Worm (Caenorhabditis elegans) whole organism, L4/young adult: Measurements from ENCODE around the gene nfki-1.

Source experiments
- W03F9.2 ChIP-seq: fragments of 150-350 bp; optimal IDR thresholded peaks from 2 replicates; lab custom pipeline; 2014; ENCODE audit warnings: missing biosample characterization, missing genetic modification characterization
- dao-5 ChIP-seq: sonication (generic microtip); optimal IDR thresholded peaks from 2 replicates; lab custom pipeline; 2016; ENCODE audit warnings: missing genotype, missing genetic modification characterization, moderate library complexity, missing compliant biosample characterization
- him-1 ChIP-seq: sonication (generic microtip); optimal IDR thresholded peaks from 2 replicates; lab custom pipeline; 2016; ENCODE audit warnings: missing genotype, missing genetic modification reagents, missing genetic modification characterization, missing compliant biosample characterization

nfki-1 gene

ce11 chrX:15382914-15383313 lies 27.9 kb downstream of the nfki-1 start:
- TF ChIP-seq him-1 (no peak), dao-5 (tag; lab: Kevin White, UChicago) (no peak), W03F9.2 (tag; lab: Kevin White, UChicago) (no peak)

ce11 chrX:15384090-15384624 lies 29.1 kb downstream of the nfki-1 start:
- TF ChIP-seq him-1 (no peak), dao-5 (tag; lab: Kevin White, UChicago) (no peak), W03F9.2 (tag; lab: Kevin White, UChicago) (no peak)

ce11 chrX:15385379-15385778 lies 30.3 kb downstream of the nfki-1 start:
- TF ChIP-seq W03F9.2 (tag; lab: Kevin White, UChicago), result no peak

DNA sequence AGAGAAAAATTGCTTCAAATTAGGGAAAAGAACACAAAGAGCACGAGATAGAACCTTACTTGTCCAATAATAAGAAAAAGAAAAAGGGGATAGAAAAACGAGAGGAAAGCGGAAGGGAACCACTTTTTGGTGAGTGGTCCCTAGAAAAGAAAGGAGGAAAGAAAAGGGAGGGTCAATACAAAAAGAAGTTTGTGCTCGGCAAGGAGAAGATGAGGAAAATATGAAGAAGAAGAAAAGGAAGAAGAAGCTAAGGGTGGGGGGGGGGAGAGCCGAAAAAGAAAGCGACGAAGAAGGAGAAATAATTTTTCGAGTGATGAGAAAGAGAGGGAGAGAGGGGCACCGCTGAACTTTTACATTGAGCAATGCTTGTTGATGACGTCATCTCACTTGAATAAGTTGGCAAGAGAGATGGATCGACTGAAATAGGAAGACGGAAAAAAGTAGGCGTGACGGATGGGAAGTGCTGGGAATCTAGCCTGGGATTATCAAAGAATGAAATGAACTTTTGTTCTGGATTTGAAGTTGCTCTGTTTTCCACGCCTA lies 30.8 kb downstream of the nfki-1 start:
- TF ChIP-seq W03F9.2 (tag; lab: Kevin White, UChicago) (no peak), him-1 (peak; percentile 71), dao-5 (tag; lab: Kevin White, UChicago) (no peak)

DNA sequence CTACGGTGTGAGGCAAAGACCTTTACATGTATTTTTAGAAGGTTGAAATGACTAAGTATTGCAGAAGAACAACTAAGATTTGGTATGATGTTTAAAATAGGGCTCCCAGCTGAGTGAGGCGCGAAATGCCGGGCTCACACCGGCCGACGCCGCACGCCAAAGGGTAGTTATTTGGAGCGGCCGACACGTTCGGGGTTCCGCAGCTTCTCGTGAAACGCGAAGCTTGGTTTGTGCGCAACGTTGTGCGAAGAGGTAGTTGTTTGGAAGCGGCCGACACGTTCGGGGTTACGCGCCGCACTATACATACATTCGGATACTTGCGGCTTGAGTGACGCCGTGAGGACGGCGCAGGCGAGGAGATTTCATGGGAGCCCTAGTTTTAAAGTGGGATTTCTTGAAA lies 33.2 kb downstream of the nfki-1 start:
- TF ChIP-seq W03F9.2 (tag; lab: Kevin White, UChicago) (no peak), him-1 (no peak), dao-5 (tag; lab: Kevin White, UChicago) (no peak)

DNA sequence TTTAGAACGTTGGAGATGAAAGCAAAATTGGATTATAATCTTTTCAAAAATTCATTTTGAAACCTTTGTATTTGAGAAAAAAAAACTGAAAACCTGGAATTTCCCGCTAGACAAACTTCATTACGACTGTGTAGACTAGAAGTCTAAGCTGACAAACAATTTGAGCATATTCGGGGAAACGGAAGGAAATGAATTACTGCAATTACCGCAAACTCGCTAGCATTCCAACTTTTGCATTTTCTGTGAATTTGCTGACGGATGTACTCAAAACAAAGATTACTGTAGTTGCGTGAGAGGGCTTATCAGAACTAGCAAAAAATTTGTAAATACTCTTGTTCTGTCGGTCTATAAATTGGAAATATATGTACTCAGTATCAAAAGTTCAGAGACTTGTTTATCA lies 34.8 kb downstream of the nfki-1 start:
- TF ChIP-seq him-1, result no peak
- TF ChIP-seq W03F9.2 (tag; lab: Kevin White, UChicago), result no peak
- no peak for TF ChIP-seq dao-5 (tag; lab: Kevin White, UChicago)

DNA sequence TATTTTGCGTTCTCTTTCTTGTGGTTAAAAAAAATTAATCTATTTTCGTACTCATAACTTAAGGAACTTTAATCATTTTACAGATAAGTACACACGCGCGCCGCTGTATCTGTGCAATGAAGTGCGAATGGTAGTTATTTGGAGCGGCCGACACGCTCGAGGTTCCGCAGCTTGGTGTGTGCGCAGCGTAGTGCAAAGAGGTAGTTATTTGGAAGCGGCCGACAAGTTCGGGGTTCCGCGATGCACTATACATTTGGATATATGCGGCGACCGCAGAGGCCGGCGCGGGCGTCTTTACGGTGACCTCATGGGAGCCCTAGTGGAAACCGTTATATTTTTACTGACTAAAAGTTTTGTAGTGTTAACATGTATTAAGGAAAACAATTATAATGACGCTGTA lies 37.6 kb downstream of the nfki-1 start:
- TF ChIP-seq W03F9.2 (tag; lab: Kevin White, UChicago), result no peak
- no peak for TF ChIP-seq dao-5 (tag; lab: Kevin White, UChicago)
- TF ChIP-seq him-1, result no peak

ce11 chrX:15395723-15396122 lies 40.7 kb downstream of the nfki-1 start:
- no peak for TF ChIP-seq W03F9.2 (tag; lab: Kevin White, UChicago)
- TF ChIP-seq dao-5 (tag; lab: Kevin White, UChicago), result no peak
- peak; percentile 46 for TF ChIP-seq him-1

DNA sequence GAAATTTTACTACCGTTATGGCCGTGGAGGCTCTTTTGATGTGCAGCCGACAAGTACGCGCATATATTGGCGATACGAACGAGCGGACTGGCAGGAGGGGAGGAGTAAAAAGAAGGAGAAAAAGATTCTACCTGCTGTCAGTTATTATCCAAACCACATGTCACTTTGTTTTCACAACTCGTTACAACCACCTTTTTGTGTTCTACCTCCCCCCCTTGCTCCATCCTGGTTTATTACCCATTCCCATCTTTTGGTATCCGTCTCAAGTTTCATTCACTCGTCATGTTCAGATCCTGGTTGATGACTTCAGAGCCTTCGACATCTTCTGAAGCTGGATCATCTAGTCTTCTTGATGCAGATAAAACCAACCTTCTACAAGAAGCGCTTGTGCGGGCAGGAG lies 52.6 kb downstream of the nfki-1 start, which contains the start of gene psa-3:
Gene psa-3, plus strand, starts transcription at position 301 of the 400 bp plus-strand sequence.
- no peak for TF ChIP-seq him-1
- TF ChIP-seq dao-5 (tag; lab: Kevin White, UChicago), result no peak
- TF ChIP-seq W03F9.2 (tag; lab: Kevin White, UChicago), result no peak

DNA sequence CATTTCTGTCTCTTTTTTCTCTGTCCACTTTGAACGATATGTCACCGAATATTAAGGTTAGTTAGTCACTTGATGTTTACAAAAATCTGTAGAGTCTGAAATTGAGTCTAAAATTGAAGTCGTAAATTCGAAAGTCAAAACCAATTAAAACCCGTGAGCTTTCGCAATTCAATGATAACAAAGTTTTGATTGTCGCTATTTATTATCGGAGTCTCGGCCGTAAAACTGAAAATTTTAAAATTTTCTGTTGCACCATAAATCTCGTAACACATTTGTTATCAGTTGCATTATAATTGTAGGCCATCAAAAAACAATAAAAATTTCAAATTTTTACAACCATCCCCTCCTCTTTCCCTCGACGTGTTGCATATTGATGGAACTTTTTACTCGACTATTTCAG lies 53.5 kb downstream of the nfki-1 start:
- TF ChIP-seq him-1, result no peak
- no peak for TF ChIP-seq W03F9.2 (tag; lab: Kevin White, UChicago)
- no peak for TF ChIP-seq dao-5 (tag; lab: Kevin White, UChicago)
